Worm (Caenorhabditis elegans): ENCODE measurements around the gene fipr-1.

fipr-1 gene

DNA sequence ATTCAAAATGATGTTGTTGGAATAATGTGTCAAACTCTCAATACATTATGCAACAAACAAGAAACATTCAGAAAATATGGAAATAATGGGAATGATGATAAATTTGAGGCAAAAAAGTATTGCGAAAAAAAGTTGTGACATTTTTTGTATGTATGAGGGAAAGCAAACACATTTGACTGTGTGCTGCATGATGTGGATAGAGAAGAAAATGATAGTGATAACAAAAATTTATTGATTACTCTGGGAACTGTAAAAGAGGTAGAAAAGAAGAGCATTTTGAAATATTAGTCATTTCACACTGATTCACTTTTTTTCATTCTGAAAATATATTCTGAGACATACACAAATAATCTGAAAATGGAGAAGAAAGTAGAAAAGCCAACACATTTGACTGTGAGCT lies 13.7 kb downstream of the fipr-1 start:
- TF ChIP-seq somi-1 (GFP tag; optimal IDR thresholded peaks at IDR 0.05) (no peak), madf-3 (GFP tag; IDR thresholded peaks at IDR 0.05) (no peak), nhr-80 (tag; optimal IDR thresholded peaks at IDR 0.05) (peak; percentile 37)

DNA sequence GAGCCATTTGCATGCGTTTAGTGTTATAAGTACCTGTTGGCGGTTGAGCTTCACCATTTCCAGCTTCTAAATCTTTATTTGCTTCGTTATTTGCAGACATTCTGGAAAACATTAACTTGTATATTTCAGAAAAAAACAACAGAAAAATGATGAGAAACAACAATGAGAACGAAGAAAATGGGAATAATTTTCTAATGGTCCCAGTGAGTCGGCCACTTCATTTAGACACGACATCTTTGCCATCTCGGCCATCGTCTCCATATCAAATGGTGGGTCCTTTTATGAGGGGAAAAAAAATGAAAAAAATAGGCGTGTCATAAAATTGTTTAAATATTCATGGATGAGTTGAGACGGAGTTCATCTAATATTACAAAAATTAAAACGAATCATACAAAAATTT lies 15.7 kb downstream of the fipr-1 start, which contains the start of gene snb-2:
Gene snb-2, minus strand, starts transcription at position 101 of the 400 bp plus-strand sequence.
- TF ChIP-seq K11D2.4 (GFP tag; IDR thresholded peaks at IDR 0.05) (no peak), lag-1 (GFP tag; IDR thresholded peaks at IDR 0.05) (no peak), madf-3 (GFP tag; IDR thresholded peaks at IDR 0.05) (no peak), lin-40 (tag; optimal IDR thresholded peaks at IDR 0.05) (no peak), nfyb-1 (GFP tag; IDR thresholded peaks at IDR 0.05) (no peak), ceh-27 (GFP tag; optimal IDR thresholded peaks at IDR 0.05) (no peak), nhr-179 (tag; optimal IDR thresholded peaks at IDR 0.05) (no peak), sdz-38 (tag; optimal IDR thresholded peaks at IDR 0.05) (no peak), pbrm-1 (GFP tag; IDR thresholded peaks at IDR 0.05) (no peak), attf-3 (GFP tag; conservative IDR thresholded peaks at IDR 0.05) (no peak), xnd-1 (tag; optimal IDR thresholded peaks at IDR 0.05) (no peak), lsl-1 (GFP tag; optimal IDR thresholded peaks at IDR 0.05) (no peak), ceh-79 (tag; optimal IDR thresholded peaks at IDR 0.05) (no peak)

ce11 chrV:12344845-12345244 lies 16.7 kb downstream of the fipr-1 start, which contains the start of gene F23H12.3:
F23H12.3 (plus strand) TSS chrV:12345145.
- TF ChIP-seq Y53F4B.3 (GFP tag; IDR thresholded peaks at IDR 0.05) (no peak), nhr-80 (tag; optimal IDR thresholded peaks at IDR 0.05) (no peak), aptf-2 (GFP tag; conservative IDR thresholded peaks at IDR 0.05) (no peak), efl-1 (GFP tag; optimal IDR thresholded peaks at IDR 0.05) (no peak), hmg-20 (GFP tag; IDR thresholded peaks at IDR 0.05) (no peak), nhr-27 (tag; optimal IDR thresholded peaks at IDR 0.05) (no peak), Y95B8A.8 (GFP tag; IDR thresholded peaks at IDR 0.05) (no peak), F49E8.2 (tag; optimal IDR thresholded peaks at IDR 0.05; ENCODE audit: insufficient read depth) (no peak), repo-1 (tag; optimal IDR thresholded peaks at IDR 0.05) (no peak), attf-6 (GFP tag; IDR thresholded peaks at IDR 0.05) (no peak), ceh-27 (GFP tag; optimal IDR thresholded peaks at IDR 0.05) (no peak), ztf-18 (tag; optimal IDR thresholded peaks at IDR 0.05) (no peak)

ce11 chrV:12343419-12343969 lies 18.1 kb downstream of the fipr-1 start, which contains the start of gene tomm-20:
tomm-20 (minus strand) TSS chrV:12343469.
- TF ChIP-seq Y56A3A.18 (GFP tag; IDR thresholded peaks at IDR 0.05) (peak; percentile 84), chd-7 (tag; optimal IDR thresholded peaks at IDR 0.05) (no peak), lin-40 (tag; optimal IDR thresholded peaks at IDR 0.05) (peak; percentile 93), nfya-1 (tag; optimal IDR thresholded peaks at IDR 0.05; ENCODE audit: borderline replicate concordance, insufficient read depth) (no peak), ekl-4 (GFP tag; IDR thresholded peaks at IDR 0.05) (peak; percentile 94), lin-35 (GFP tag; optimal IDR thresholded peaks at IDR 0.05) (peak; percentile 86 to 98 (median 92)), lsy-27 (tag; optimal IDR thresholded peaks at IDR 0.05; ENCODE audit: borderline replicate concordance, insufficient read depth) (no peak), bed-1 (GFP tag; IDR thresholded peaks at IDR 0.05) (no peak), mcd-1 (GFP tag; IDR thresholded peaks at IDR 0.05) (peak; percentile 90), F37B4.10 (GFP tag; IDR thresholded peaks at IDR 0.05) (no peak), efl-1 (GFP tag; optimal IDR thresholded peaks at IDR 0.05) (peak; percentile 91), nfya-2 (GFP tag; IDR thresholded peaks at IDR 0.05) (no peak), rec-8 (tag; optimal IDR thresholded peaks at IDR 0.05) (no peak), F57A8.1 (GFP tag; optimal IDR thresholded peaks at IDR 0.05) (no peak), madf-8 (GFP tag; conservative IDR thresholded peaks at IDR 0.05) (peak; percentile 65), tbx-9 (tag; optimal IDR thresholded peaks at IDR 0.05; ENCODE audit: borderline replicate concordance) (no peak), ztf-26 (tag; optimal IDR thresholded peaks at IDR 0.05) (peak; percentile 79), nhr-27 (tag; optimal IDR thresholded peaks at IDR 0.05) (no peak), mel-28 (tag; optimal IDR thresholded peaks at IDR 0.05; ENCODE audit: borderline replicate concordance) (no peak), pha-4 (tag; optimal IDR thresholded peaks at IDR 0.05) (peak; percentile 37), hrde-1 (tag; optimal IDR thresholded peaks at IDR 0.05; ENCODE audit: borderline replicate concordance) (peak; percentile 38), lsl-1 (GFP tag; optimal IDR thresholded peaks at IDR 0.05) (peak; percentile 75)

Data from whole organism, young adult.